Fruit fly (Drosophila melanogaster) whole organism, embryonic: Measurements from ENCODE around the gene Dhps.

ENCODE experiments used
- Bgb ChIP-seq: fragments of 200-800 bp; sonication (Bioruptor generic); IDR thresholded peaks from 2 replicates; pipeline ENCODE4 v1.3.6; 2022; ENCODE audit warnings: missing biosample characterization, missing genetic modification characterization; ENCODE audit not compliant: partially characterized antibody
- C15 ChIP-seq: fragments of 200-800 bp; sonication (Bioruptor generic); IDR thresholded peaks from 3 replicates; pipeline ENCODE4 v1.3.6; 2022; ENCODE audit warnings: missing biosample characterization, missing genetic modification characterization
- CG10565 ChIP-seq: fragments of 200-800 bp; sonication (Bioruptor generic); optimal IDR thresholded peaks from 3 replicates; lab custom pipeline; 2016; ENCODE audit warnings: missing biosample characterization, mild to moderate bottlenecking, missing genetic modification characterization
- CG13287 ChIP-seq: fragments of 200-800 bp; sonication (Bioruptor generic); IDR thresholded peaks from 2 replicates; pipeline ENCODE4 v1.3.6; 2022; ENCODE audit warnings: missing biosample characterization, missing genetic modification characterization; ENCODE audit not compliant: partially characterized antibody
- CG14710 ChIP-seq: fragments of 200-800 bp; sonication (Bioruptor generic); optimal IDR thresholded peaks from 3 replicates; lab custom pipeline; 2019; ENCODE audit warnings: missing biosample characterization, mild to moderate bottlenecking, missing genetic modification characterization, moderate library complexity
- CG15514 ChIP-seq: fragments of 200-800 bp; sonication (Bioruptor generic); optimal IDR thresholded peaks from 3 replicates; lab custom pipeline; 2017; ENCODE audit warnings: missing biosample characterization, missing genetic modification characterization, mild to moderate bottlenecking, moderate library complexity, missing genetic modification reagents
- CG16813 ChIP-seq: fragments of 200-800 bp; sonication (Bioruptor generic); IDR thresholded peaks from 3 replicates; pipeline ENCODE4 v1.3.6; 2022; ENCODE audit warnings: missing biosample characterization, missing genetic modification characterization; ENCODE audit not compliant: partially characterized antibody
- CG17361 ChIP-seq: fragments of 200-800 bp; sonication (Bioruptor generic); IDR thresholded peaks from 3 replicates; pipeline ENCODE4 v1.3.6; 2022; ENCODE audit warnings: missing biosample characterization, missing genetic modification characterization
- CG18011 ChIP-seq: fragments of 200-800 bp; sonication (Bioruptor generic); optimal IDR thresholded peaks from 2 replicates; lab custom pipeline; 2017; ENCODE audit warnings: missing biosample characterization, missing genetic modification characterization, mild to moderate bottlenecking, moderate library complexity, missing genotype
- CG2116 ChIP-seq: fragments of 200-800 bp; sonication (Bioruptor generic); optimal IDR thresholded peaks from 3 replicates; lab custom pipeline; 2018; ENCODE audit warnings: missing biosample characterization, mild to moderate bottlenecking, missing genetic modification characterization
- CG30403 ChIP-seq: fragments of 200-800 bp; sonication (Bioruptor generic); optimal IDR thresholded peaks from 3 replicates; lab custom pipeline; 2016; ENCODE audit warnings: missing biosample characterization, missing genetic modification characterization
- CG31365 ChIP-seq: fragments of 200-800 bp; sonication (Bioruptor generic); optimal IDR thresholded peaks from 2 replicates; lab custom pipeline; 2018; ENCODE audit warnings: missing biosample characterization, mild to moderate bottlenecking, missing genetic modification characterization
- CG42726 ChIP-seq: fragments of 200-800 bp; sonication (Bioruptor generic); IDR thresholded peaks from 2 replicates; pipeline ENCODE4 v1.3.6; 2022; ENCODE audit warnings: missing biosample characterization, missing genetic modification characterization; ENCODE audit not compliant: partially characterized antibody
- CG4707 ChIP-seq: fragments of 200-800 bp; sonication (Bioruptor generic); optimal IDR thresholded peaks from 2 replicates; lab custom pipeline; 2018; ENCODE audit warnings: missing biosample characterization, mild to moderate bottlenecking, missing genetic modification characterization, moderate library complexity
- CG6791 ChIP-seq: fragments of 200-800 bp; sonication (Bioruptor generic); IDR thresholded peaks from 3 replicates; pipeline ENCODE4 v1.3.6; 2022; ENCODE audit warnings: missing biosample characterization, missing genetic modification characterization; ENCODE audit not compliant: partially characterized antibody
- CG8089 ChIP-seq: fragments of 200-800 bp; sonication (Bioruptor generic); optimal IDR thresholded peaks from 3 replicates; lab custom pipeline; 2016; ENCODE audit warnings: missing biosample characterization, missing genetic modification characterization
- CG8478 ChIP-seq: fragments of >200 bp; optimal IDR thresholded peaks from 2 replicates; lab custom pipeline; 2018
- CoRest ChIP-seq: fragments of 200-800 bp; sonication (Bioruptor generic); optimal IDR thresholded peaks from 3 replicates; lab custom pipeline; 2018; ENCODE audit warnings: missing biosample characterization, mild to moderate bottlenecking, missing genetic modification characterization, moderate library complexity
- Deaf1 ChIP-seq: fragments of 200-800 bp; optimal IDR thresholded peaks from 3 replicates; lab custom pipeline; 2019; ENCODE audit warnings: missing biosample characterization, mild to moderate bottlenecking, missing genetic modification characterization, moderate library complexity
- Dp ChIP-seq: fragments of 200-800 bp; sonication (Bioruptor generic); optimal IDR thresholded peaks from 2 replicates; lab custom pipeline; 2018; ENCODE audit warnings: missing biosample characterization, mild to moderate bottlenecking, missing genetic modification characterization, moderate library complexity
- Ets97D ChIP-seq: fragments of 200-800 bp; sonication (Bioruptor generic); optimal IDR thresholded peaks from 3 replicates; lab custom pipeline; 2016; ENCODE audit warnings: missing biosample characterization, missing genetic modification characterization
- Fer2 ChIP-seq: fragments of 200-800 bp; sonication (Bioruptor generic); optimal IDR thresholded peaks from 2 replicates; lab custom pipeline; 2018; ENCODE audit warnings: missing biosample characterization, mild to moderate bottlenecking, missing genetic modification characterization, moderate library complexity
- Gug ChIP-seq: fragments of 200-800 bp; sonication (Bioruptor generic); IDR thresholded peaks from 4 replicates; pipeline ENCODE4 v1.3.6; 2022; ENCODE audit warnings: missing biosample characterization, missing genetic modification characterization
- HmgZ ChIP-seq: fragments of 200-800 bp; sonication (Bioruptor generic); optimal IDR thresholded peaks from 2 replicates; lab custom pipeline; 2018; ENCODE audit warnings: missing biosample characterization, mild to moderate bottlenecking, missing genetic modification characterization
- Hr3 ChIP-seq: fragments of 200-800 bp; sonication (Bioruptor generic); optimal IDR thresholded peaks from 3 replicates; lab custom pipeline; 2016; ENCODE audit warnings: missing biosample characterization, missing genetic modification characterization
- Lim3 ChIP-seq: fragments of 200-800 bp; sonication (Bioruptor generic); IDR thresholded peaks from 2 replicates; pipeline ENCODE4 v1.3.6; 2022; ENCODE audit warnings: missing biosample characterization, missing genetic modification characterization
- MBD-R2 ChIP-seq: fragments of 200-800 bp; sonication (Bioruptor generic); IDR thresholded peaks from 2 replicates; pipeline ENCODE4 v1.3.6; 2022; ENCODE audit warnings: missing biosample characterization, missing genetic modification characterization
- MTF-1 ChIP-seq: fragments of 200-800 bp; sonication (Bioruptor generic); optimal IDR thresholded peaks from 2 replicates; lab custom pipeline; 2018; ENCODE audit warnings: missing biosample characterization, mild to moderate bottlenecking, missing genetic modification characterization, borderline replicate concordance
- Myb ChIP-seq: fragments of 200-800 bp; sonication (Bioruptor generic); optimal IDR thresholded peaks from 2 replicates; lab custom pipeline; 2016; ENCODE audit warnings: missing biosample characterization, missing genetic modification characterization
- Neu2 ChIP-seq: fragments of 200-800 bp; sonication (Bioruptor generic); optimal IDR thresholded peaks from 3 replicates; lab custom pipeline; 2016; ENCODE audit warnings: missing biosample characterization, missing genetic modification characterization, borderline replicate concordance
- Ptx1 ChIP-seq: fragments of 200-800 bp; sonication (Bioruptor generic); IDR thresholded peaks from 2 replicates; pipeline ENCODE4 v1.3.6; 2022; ENCODE audit warnings: missing biosample characterization, missing genetic modification characterization
- Six4 ChIP-seq: fragments of 200-800 bp; sonication (Bioruptor generic); optimal IDR thresholded peaks from 2 replicates; lab custom pipeline; 2016; ENCODE audit warnings: missing biosample characterization, missing genetic modification characterization
- Xrp1 ChIP-seq: fragments of 200-800 bp; sonication (Bioruptor generic); IDR thresholded peaks from 2 replicates; pipeline ENCODE4 v1.3.6; 2022; ENCODE audit warnings: missing biosample characterization, missing genetic modification characterization
- cg ChIP-seq: fragments of 200-800 bp; sonication (Bioruptor generic); optimal IDR thresholded peaks from 3 replicates; lab custom pipeline; 2019; ENCODE audit warnings: missing biosample characterization, mild to moderate bottlenecking, missing genetic modification characterization, moderate library complexity
- chinmo ChIP-seq: fragments of 200-800 bp; sonication (Bioruptor generic); IDR thresholded peaks from 4 replicates; pipeline ENCODE4 v1.3.6; 2022; ENCODE audit warnings: missing biosample characterization, missing genetic modification characterization; ENCODE audit not compliant: partially characterized antibody
- crp ChIP-seq, 2 experiments: fragments of 200-800 bp; sonication (Bioruptor generic); optimal IDR thresholded peaks; 2 replicates in 1 of 2; 3 replicates in 1 of 2; lab custom pipeline; 2017; ENCODE audit warnings: missing biosample characterization in 2 of 2, missing genetic modification characterization in 2 of 2, mild to moderate bottlenecking in 1 of 2, moderate library complexity in 1 of 2
- dpn ChIP-seq, 2 experiments: fragments of 200-800 bp; sonication (Bioruptor generic); optimal IDR thresholded peaks; 3 replicates each; lab custom pipeline; 2016; ENCODE audit warnings: missing biosample characterization in 2 of 2, missing genetic modification characterization in 2 of 2
- ftz-f1 ChIP-seq: fragments of 200-800 bp; sonication (Bioruptor generic); optimal IDR thresholded peaks from 2 replicates; lab custom pipeline; 2016; ENCODE audit warnings: missing biosample characterization, missing genetic modification characterization
- hbn ChIP-seq: fragments of 200-800 bp; sonication (Bioruptor generic); IDR thresholded peaks from 2 replicates; pipeline ENCODE4 v1.3.6; 2022; ENCODE audit warnings: missing biosample characterization, missing genetic modification characterization; ENCODE audit not compliant: partially characterized antibody
- kah ChIP-seq: fragments of 200-800 bp; sonication (Bioruptor generic); optimal IDR thresholded peaks from 2 replicates; lab custom pipeline; 2018; ENCODE audit warnings: missing biosample characterization, mild to moderate bottlenecking, missing genetic modification characterization
- nerfin-1 ChIP-seq: fragments of 200-800 bp; sonication (Bioruptor generic); optimal IDR thresholded peaks from 3 replicates; lab custom pipeline; 2019; ENCODE audit warnings: missing biosample characterization, mild to moderate bottlenecking, missing genetic modification characterization, moderate library complexity
- phol ChIP-seq: fragments of 200-800 bp; sonication (Bioruptor generic); optimal IDR thresholded peaks from 3 replicates; lab custom pipeline; 2018; ENCODE audit warnings: missing biosample characterization, mild to moderate bottlenecking, missing genetic modification characterization, moderate library complexity
- pzg ChIP-seq: fragments of 200-800 bp; sonication (Bioruptor generic); optimal IDR thresholded peaks from 3 replicates; lab custom pipeline; 2018; ENCODE audit warnings: missing biosample characterization, mild to moderate bottlenecking, missing genetic modification characterization, moderate library complexity
- sens ChIP-seq: fragments of 200-800 bp; sonication (Bioruptor generic); peaks from one replicate; lab custom pipeline; 2016; ENCODE audit warnings: missing biosample characterization, missing genetic modification characterization
- stwl ChIP-seq: fragments of 200-800 bp; sonication (Bioruptor generic); optimal IDR thresholded peaks from 3 replicates; lab custom pipeline; 2018; ENCODE audit warnings: missing biosample characterization, mild to moderate bottlenecking, missing genetic modification characterization, moderate library complexity
- tin ChIP-seq: fragments of 200-800 bp; sonication (Bioruptor generic); optimal IDR thresholded peaks from 3 replicates; lab custom pipeline; 2016; ENCODE audit warnings: missing biosample characterization, missing genetic modification characterization
- vvl ChIP-seq: fragments of 200-800 bp; sonication (Bioruptor generic); IDR thresholded peaks from 2 replicates; pipeline ENCODE4 v1.3.6; 2022; ENCODE audit warnings: missing biosample characterization, missing genetic modification characterization
- wdn ChIP-seq: fragments of 200-800 bp; sonication (Bioruptor generic); IDR thresholded peaks from 2 replicates; pipeline ENCODE4 v1.3.6; 2022; ENCODE audit warnings: missing biosample characterization, missing genetic modification characterization

The Dhps gene

DNA sequence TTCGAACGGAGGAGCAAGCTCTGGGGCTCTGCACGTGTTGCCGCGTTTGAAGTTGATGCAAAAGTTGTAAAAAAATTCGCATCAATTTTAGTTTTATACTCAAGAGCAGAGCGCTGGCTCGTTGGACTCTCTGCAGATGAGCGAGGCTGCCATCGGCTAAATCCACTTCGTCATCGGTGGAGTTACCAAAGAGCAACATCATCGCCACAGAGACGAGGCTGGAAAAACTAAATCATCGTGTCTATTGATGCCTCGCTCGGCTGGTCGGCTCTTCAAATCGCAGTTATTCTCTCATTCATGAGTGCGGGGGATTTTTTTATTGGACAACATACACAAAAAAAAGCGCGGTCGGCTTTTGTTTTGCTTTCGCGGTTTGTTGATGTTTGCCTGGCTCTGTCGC is 32.6 kb upstream of the Dhps start, which contains the start of gene CG13675:
TSS of gene CG13675 (minus strand) at position 83 of the 400 bp plus-strand sequence.
- TF ChIP-seq Deaf1 (peak; percentile 67), wdn (no peak), chinmo (0 out of 4 replicates have a peak, but pooled peaks have one; percentile 50), Lim3 (GFP tag; lab: Robert Waterston, UW) (no peak), sens (GFP tag; lab: Kevin White, UChicago) (peak; percentile 21)

DNA sequence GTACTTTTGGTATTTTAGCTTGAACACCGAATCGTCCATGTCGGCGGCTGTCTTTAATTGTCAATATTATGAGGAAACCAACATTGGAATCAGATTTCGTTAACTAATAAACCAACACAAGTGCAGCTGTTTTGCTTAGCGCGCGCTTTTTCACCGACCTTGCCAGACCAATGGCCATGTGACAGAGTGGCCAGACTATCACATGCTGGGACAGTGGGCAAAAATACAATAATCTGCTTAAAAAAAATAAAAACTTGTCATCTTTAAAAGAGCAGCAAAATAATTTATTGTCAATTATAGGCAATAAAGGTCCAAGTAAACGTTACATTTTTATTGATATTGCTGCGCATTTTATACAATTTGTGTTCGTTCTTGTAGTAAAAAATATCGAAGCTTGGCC is 22.2 kb upstream of the Dhps start, which contains the start of gene RecQ4:
TSS of gene RecQ4 (minus strand) at position 161 of the 400 bp plus-strand sequence.
- TF ChIP-seq CG13287 (GFP tag; lab: Robert Waterston, UW) (peak; percentile 51; the same call in 1 of the 2 replicates), Xrp1 (GFP tag; lab: Robert Waterston, UW) (0 out of 2 replicates have a peak, but pooled peaks have one; percentile 15), kah (GFP tag; lab: Kevin White, UChicago) (no peak), CG4707 (GFP tag; lab: Kevin White, UChicago) (peak; percentile 100), CG10565 (GFP tag; lab: Kevin White, UChicago) (no peak), sens (GFP tag; lab: Kevin White, UChicago) (peak; percentile 77), hbn (GFP tag; lab: Robert Waterston, UW) (peak; percentile 25; the same call in 1 of the 2 replicates), CG42726 (GFP tag; lab: Robert Waterston, UW) (peak; percentile 52; the same call in 1 of the 2 replicates), Ets97D (GFP tag; lab: Kevin White, UChicago) (peak; percentile 70), CG30403 (GFP tag; lab: Kevin White, UChicago) (peak; percentile 26), Ptx1 (no peak), CG8089 (GFP tag; lab: Kevin White, UChicago) (no peak), cg (GFP tag; lab: Kevin White, UChicago) (peak; percentile 47), Myb (GFP tag; lab: Kevin White, UChicago) (peak; percentile 46), MBD-R2 (GFP tag; lab: Robert Waterston, UW) (peak; percentile 78), crp (GFP tag; optimal IDR thresholded peaks at IDR 0.05; lab: Kevin White, UChicago) (peak; percentile 19 to 80), nerfin-1 (tag; lab: Kevin White, UChicago) (no peak), CoRest (tag; lab: Kevin White, UChicago) (peak; percentile 35), tin (peak; percentile 25), Fer2 (tag; lab: Kevin White, UChicago) (no peak), pzg (GFP tag; lab: Kevin White, UChicago) (peak; percentile 81), Bgb (peak; percentile 39; the same call in 1 of the 2 replicates), CG15514 (GFP tag; lab: Kevin White, UChicago) (peak; percentile 62), Six4 (GFP tag; lab: Kevin White, UChicago) (no peak), CG17361 (GFP tag; lab: Robert Waterston, UW) (no peak), dpn (GFP tag; optimal IDR thresholded peaks at IDR 0.05; lab: Kevin White, UChicago) (peak in 1 of 2 experiments; percentile 7), CG14710 (tag; lab: Kevin White, UChicago) (peak; percentile 32), C15 (GFP tag; lab: Robert Waterston, UW) (no peak), Dp (GFP tag; lab: Kevin White, UChicago) (peak; percentile 97), vvl (GFP tag; lab: Robert Waterston, UW) (peak; percentile 19; the same call in 1 of the 2 replicates), CG16813 (GFP tag; lab: Robert Waterston, UW) (peak; percentile 58), Hr3 (GFP tag; lab: Kevin White, UChicago) (no peak), ftz-f1 (GFP tag; lab: Kevin White, UChicago) (peak; percentile 9), CG6791 (peak; percentile 37; the same call in 1 of the 3 replicates), CG18011 (GFP tag; lab: Kevin White, UChicago) (peak; percentile 17), phol (tag; lab: Kevin White, UChicago) (peak; percentile 22), stwl (tag; lab: Kevin White, UChicago) (peak; percentile 77), HmgZ (tag; lab: Kevin White, UChicago) (peak; percentile 40), CG2116 (peak; percentile 40), Gug (GFP tag; lab: Robert Waterston, UW) (no peak), Neu2 (no peak), CG31365 (tag; lab: Kevin White, UChicago) (no peak), MTF-1 (GFP tag; lab: Kevin White, UChicago) (no peak), CG8478 (lab: Kevin White, UChicago) (no peak)
